Worm (Caenorhabditis elegans) whole organism, L4/young adult: Measurements from ENCODE around the gene C46F4.3.

Experiments used
- W03F9.2 ChIP-seq: fragments of 150-350 bp; optimal IDR thresholded peaks from 2 replicates; lab custom pipeline; 2014; ENCODE audit warnings: missing biosample characterization, missing genetic modification characterization
- him-1 ChIP-seq: sonication (generic microtip); optimal IDR thresholded peaks from 2 replicates; lab custom pipeline; 2016; ENCODE audit warnings: missing genotype, missing genetic modification reagents, missing genetic modification characterization, missing compliant biosample characterization

- TF ChIP-seq him-1, result no peak
- no peak for TF ChIP-seq W03F9.2 (tag; lab: Kevin White, UChicago)
Observed at ce11 chrX:5972212-5972611, 36.6 kb downstream of the C46F4.3 start.
